Fruit fly (Drosophila melanogaster) whole organism, adult: Measurements from ENCODE around the gene CG8119.

Experiments used
- CG1620 ChIP-seq: fragments of 200-800 bp; sonication (Bioruptor generic); optimal IDR thresholded peaks from 2 replicates; lab custom pipeline; 2016; ENCODE audit warnings: missing biosample characterization, missing genetic modification characterization
- CG33017 ChIP-seq: fragments of 200-800 bp; sonication (Bioruptor generic); optimal IDR thresholded peaks from 2 replicates; lab custom pipeline; 2018; ENCODE audit warnings: missing biosample characterization, mild to moderate bottlenecking, missing genetic modification characterization, moderate library complexity
- CG5204 ChIP-seq: fragments of 200-800 bp; sonication (Bioruptor generic); optimal IDR thresholded peaks from 2 replicates; lab custom pipeline; 2016; ENCODE audit warnings: missing biosample characterization, missing genetic modification characterization
- Clk ChIP-seq: fragments of 200-800 bp; sonication (Bioruptor generic); optimal IDR thresholded peaks from 2 replicates; lab custom pipeline; 2017; ENCODE audit warnings: missing biosample characterization, missing genetic modification characterization
- Crg-1 ChIP-seq: fragments of 200-800 bp; sonication (Bioruptor generic); optimal IDR thresholded peaks from 2 replicates; lab custom pipeline; 2016; ENCODE audit warnings: missing biosample characterization, missing genetic modification characterization
- cic ChIP-seq: fragments of 200-800 bp; sonication (Bioruptor generic); optimal IDR thresholded peaks from 2 replicates; lab custom pipeline; 2017; ENCODE audit warnings: missing biosample characterization, mild to moderate bottlenecking, missing genetic modification characterization, moderate library complexity
- cnc ChIP-seq, 2 experiments: fragments of >200 bp; optimal IDR thresholded peaks; 2 replicates each; lab custom pipeline; 2017
- tj ChIP-seq: fragments of 200-800 bp; sonication (Bioruptor generic); optimal IDR thresholded peaks from 3 replicates; lab custom pipeline; 2017; ENCODE audit warnings: missing biosample characterization, mild to moderate bottlenecking, missing genetic modification characterization, moderate library complexity

- TF ChIP-seq cnc (optimal IDR thresholded peaks at IDR 0.05; lab: Kevin White, UChicago) (no peak), CG1620 (no peak), CG33017 (tag; lab: Kevin White, UChicago) (no peak), Crg-1 (GFP tag; lab: Kevin White, UChicago) (no peak), cic (GFP tag; lab: Kevin White, UChicago) (no peak), Clk (GFP tag; lab: Kevin White, UChicago) (no peak), tj (GFP tag; lab: Kevin White, UChicago) (no peak), CG5204 (GFP tag; lab: Kevin White, UChicago) (no peak)
Observed at dm6 chrX:15688757-15689156, 26.4 kb downstream of the CG8119 start, which contains the start of gene CG15599.
